Fruit fly (Drosophila melanogaster) whole organism, embryonic: ENCODE results near the gene Hsp70Ba.

Source experiments
- CG12391 ChIP-seq: fragments of 200-800 bp; sonication (Bioruptor generic); optimal IDR thresholded peaks from 3 replicates; lab custom pipeline; 2018; ENCODE audit warnings: missing biosample characterization, mild to moderate bottlenecking, missing genetic modification characterization, moderate library complexity
- CG13287 ChIP-seq: fragments of 200-800 bp; sonication (Bioruptor generic); IDR thresholded peaks from 2 replicates; pipeline ENCODE4 v1.3.6; 2022; ENCODE audit warnings: missing biosample characterization, missing genetic modification characterization; ENCODE audit not compliant: partially characterized antibody
- CG13296 ChIP-seq: fragments of 200-800 bp; sonication (Bioruptor generic); optimal IDR thresholded peaks from 3 replicates; lab custom pipeline; 2018; ENCODE audit warnings: missing biosample characterization, mild to moderate bottlenecking, missing genetic modification characterization
- CG14710 ChIP-seq: fragments of 200-800 bp; sonication (Bioruptor generic); optimal IDR thresholded peaks from 3 replicates; lab custom pipeline; 2019; ENCODE audit warnings: missing biosample characterization, mild to moderate bottlenecking, missing genetic modification characterization, moderate library complexity
- CG15011 ChIP-seq: fragments of 200-800 bp; sonication (Bioruptor generic); optimal IDR thresholded peaks from 3 replicates; lab custom pipeline; 2018; ENCODE audit warnings: missing biosample characterization, mild to moderate bottlenecking, missing genetic modification characterization
- CG15514 ChIP-seq: fragments of 200-800 bp; sonication (Bioruptor generic); optimal IDR thresholded peaks from 3 replicates; lab custom pipeline; 2017; ENCODE audit warnings: missing biosample characterization, missing genetic modification characterization, mild to moderate bottlenecking, moderate library complexity, missing genetic modification reagents
- CG1647 ChIP-seq: fragments of 200-800 bp; sonication (Bioruptor generic); optimal IDR thresholded peaks from 3 replicates; lab custom pipeline; 2016; ENCODE audit warnings: missing biosample characterization, missing genetic modification characterization
- CG17361 ChIP-seq: fragments of 200-800 bp; sonication (Bioruptor generic); IDR thresholded peaks from 3 replicates; pipeline ENCODE4 v1.3.6; 2022; ENCODE audit warnings: missing biosample characterization, missing genetic modification characterization
- CG17385 ChIP-seq: fragments of 200-800 bp; sonication (Bioruptor generic); optimal IDR thresholded peaks from 3 replicates; lab custom pipeline; 2018; ENCODE audit warnings: missing biosample characterization, mild to moderate bottlenecking, missing genetic modification characterization
- CG18011 ChIP-seq: fragments of 200-800 bp; sonication (Bioruptor generic); optimal IDR thresholded peaks from 2 replicates; lab custom pipeline; 2017; ENCODE audit warnings: missing biosample characterization, missing genetic modification characterization, mild to moderate bottlenecking, moderate library complexity, missing genotype
- CG18262 ChIP-seq: fragments of 200-800 bp; optimal IDR thresholded peaks from 3 replicates; lab custom pipeline; 2019; ENCODE audit warnings: missing biosample characterization, mild to moderate bottlenecking, missing genetic modification characterization, moderate library complexity
- CG18599 ChIP-seq: fragments of 200-800 bp; sonication (Bioruptor generic); optimal IDR thresholded peaks from 3 replicates; lab custom pipeline; 2017; ENCODE audit warnings: missing biosample characterization, missing genetic modification characterization, mild to moderate bottlenecking, moderate library complexity, missing genetic modification reagents
- CG2120 ChIP-seq: fragments of 200-800 bp; sonication (Bioruptor generic); optimal IDR thresholded peaks from 3 replicates; lab custom pipeline; 2016; ENCODE audit warnings: missing biosample characterization, missing genetic modification characterization
- CG34224 ChIP-seq: fragments of 200-800 bp; sonication (Bioruptor generic); IDR thresholded peaks from 3 replicates; pipeline ENCODE4 v1.3.6; 2022; ENCODE audit warnings: missing biosample characterization, missing genetic modification characterization; ENCODE audit not compliant: partially characterized antibody
- CG34422 ChIP-seq: fragments of 200-800 bp; sonication (Bioruptor generic); IDR thresholded peaks from 3 replicates; pipeline ENCODE4 v1.3.6; 2022; ENCODE audit warnings: missing biosample characterization, missing genetic modification characterization
- CG6765 ChIP-seq: fragments of 200-800 bp; sonication (Bioruptor generic); optimal IDR thresholded peaks from 3 replicates; lab custom pipeline; 2017; ENCODE audit warnings: missing biosample characterization, mild to moderate bottlenecking, missing genetic modification characterization
- CG7987 ChIP-seq: fragments of 200-800 bp; sonication (Bioruptor generic); optimal IDR thresholded peaks from 2 replicates; lab custom pipeline; 2018; ENCODE audit warnings: missing biosample characterization, mild to moderate bottlenecking, missing genetic modification characterization, moderate library complexity
- CTCF ChIP-seq: fragments of 200-800 bp; sonication (Bioruptor generic); optimal IDR thresholded peaks from 2 replicates; lab custom pipeline; 2017; ENCODE audit warnings: missing biosample characterization, mild to moderate bottlenecking, missing genetic modification characterization, moderate library complexity
- Camta ChIP-seq: fragments of 200-800 bp; sonication (Bioruptor generic); optimal IDR thresholded peaks from 2 replicates; lab custom pipeline; 2016; ENCODE audit warnings: missing biosample characterization, missing genetic modification characterization
- Dfd ChIP-seq, 2 experiments: fragments of >200 bp; optimal IDR thresholded peaks; 2 replicates each; lab custom pipeline; 2017; ENCODE audit warnings: missing biosample characterization in 2 of 2, missing genetic modification characterization in 2 of 2
- Dip3 ChIP-seq: fragments of 200-800 bp; sonication (Bioruptor generic); optimal IDR thresholded peaks from 3 replicates; lab custom pipeline; 2016; ENCODE audit warnings: missing biosample characterization, missing genetic modification characterization
- Dll ChIP-seq: fragments of 200-800 bp; sonication (Bioruptor generic); IDR thresholded peaks from 4 replicates; pipeline ENCODE4 v1.3.6; 2022; ENCODE audit warnings: missing biosample characterization, missing genetic modification characterization; ENCODE audit not compliant: partially characterized antibody
- Dp ChIP-seq: fragments of 200-800 bp; sonication (Bioruptor generic); optimal IDR thresholded peaks from 2 replicates; lab custom pipeline; 2018; ENCODE audit warnings: missing biosample characterization, mild to moderate bottlenecking, missing genetic modification characterization, moderate library complexity
- E2f2 ChIP-seq: fragments of 200-800 bp; sonication (Bioruptor generic); IDR thresholded peaks from 2 replicates; pipeline ENCODE4 v1.3.6; 2022; ENCODE audit warnings: missing biosample characterization, missing genetic modification characterization
- Elba2 ChIP-seq: fragments of 200-800 bp; sonication (Bioruptor generic); optimal IDR thresholded peaks from 3 replicates; lab custom pipeline; 2016; ENCODE audit warnings: missing biosample characterization, missing genetic modification characterization
- Fer3 ChIP-seq: fragments of 200-800 bp; sonication (Bioruptor generic); optimal IDR thresholded peaks from 2 replicates; lab custom pipeline; 2018; ENCODE audit warnings: missing biosample characterization, mild to moderate bottlenecking, missing genetic modification characterization, moderate library complexity
- HLH4C ChIP-seq: fragments of 200-800 bp; sonication (Bioruptor generic); IDR thresholded peaks from 3 replicates; pipeline ENCODE4 v1.3.6; 2022; ENCODE audit warnings: missing biosample characterization, missing genetic modification characterization; ENCODE audit not compliant: partially characterized antibody
- Med ChIP-seq: fragments of 200-800 bp; sonication (Bioruptor generic); peaks from one replicate; lab custom pipeline; 2016; ENCODE audit warnings: missing biosample characterization, missing genetic modification characterization, mild to moderate bottlenecking, inconsistent platforms, moderate library complexity
- Mes4 ChIP-seq: fragments of 200-800 bp; sonication (Bioruptor generic); optimal IDR thresholded peaks from 2 replicates; lab custom pipeline; 2016; ENCODE audit warnings: missing biosample characterization, missing genetic modification characterization
- NfI ChIP-seq: fragments of 200-800 bp; sonication (Bioruptor generic); optimal IDR thresholded peaks from 3 replicates; lab custom pipeline; 2018; ENCODE audit warnings: missing biosample characterization, mild to moderate bottlenecking, missing genetic modification characterization, moderate library complexity
- Rx ChIP-seq: fragments of 200-800 bp; sonication (Bioruptor generic); IDR thresholded peaks from 2 replicates; pipeline ENCODE4 v1.3.6; 2022; ENCODE audit warnings: missing biosample characterization, missing genetic modification characterization
- Scr ChIP-seq: fragments of 200-800 bp; sonication (Bioruptor generic); IDR thresholded peaks from 2 replicates; pipeline ENCODE4 v1.3.6; 2022; ENCODE audit warnings: missing biosample characterization, missing genetic modification characterization; ENCODE audit not compliant: partially characterized antibody
- Sin3A ChIP-seq: fragments of >200 bp; optimal IDR thresholded peaks from 2 replicates; lab custom pipeline; 2018
- az2 ChIP-seq: fragments of 200-800 bp; sonication (Bioruptor generic); optimal IDR thresholded peaks from 3 replicates; lab custom pipeline; 2016; ENCODE audit warnings: missing biosample characterization, missing genetic modification characterization
- bab2 ChIP-seq: fragments of 200-800 bp; sonication (Bioruptor generic); optimal IDR thresholded peaks from 2 replicates; lab custom pipeline; 2016; ENCODE audit warnings: missing biosample characterization, missing genetic modification characterization
- chinmo ChIP-seq: fragments of 200-800 bp; sonication (Bioruptor generic); IDR thresholded peaks from 4 replicates; pipeline ENCODE4 v1.3.6; 2022; ENCODE audit warnings: missing biosample characterization, missing genetic modification characterization; ENCODE audit not compliant: partially characterized antibody
- gsb ChIP-seq: fragments of 200-800 bp; sonication (Bioruptor generic); IDR thresholded peaks from 2 replicates; pipeline ENCODE4 v1.3.6; 2022; ENCODE audit warnings: missing biosample characterization, missing genetic modification characterization
- inv ChIP-seq: fragments of 200-800 bp; sonication (Bioruptor generic); IDR thresholded peaks from 2 replicates; pipeline ENCODE4 v1.3.6; 2022; ENCODE audit warnings: missing biosample characterization, missing genetic modification characterization; ENCODE audit not compliant: partially characterized antibody
- lbe ChIP-seq: fragments of 200-800 bp; sonication (Bioruptor generic); optimal IDR thresholded peaks from 2 replicates; lab custom pipeline; 2016; ENCODE audit warnings: missing biosample characterization, mild to moderate bottlenecking, missing genetic modification characterization
- mld ChIP-seq: fragments of 200-800 bp; sonication (Bioruptor generic); IDR thresholded peaks from 3 replicates; pipeline ENCODE4 v1.3.6; 2022; ENCODE audit warnings: missing biosample characterization, missing genetic modification characterization; ENCODE audit not compliant: partially characterized antibody
- nerfin-2 ChIP-seq: fragments of 200-800 bp; sonication (Bioruptor generic); IDR thresholded peaks from 2 replicates; pipeline ENCODE4 v1.3.6; 2022; ENCODE audit warnings: missing biosample characterization, missing genetic modification characterization; ENCODE audit not compliant: partially characterized antibody
- phol ChIP-seq: fragments of 200-800 bp; sonication (Bioruptor generic); optimal IDR thresholded peaks from 3 replicates; lab custom pipeline; 2018; ENCODE audit warnings: missing biosample characterization, mild to moderate bottlenecking, missing genetic modification characterization, moderate library complexity
- rib ChIP-seq: fragments of 200-800 bp; sonication (Bioruptor generic); IDR thresholded peaks from 2 replicates; pipeline ENCODE4 v1.3.6; 2022; ENCODE audit warnings: missing biosample characterization, missing genetic modification characterization
- shn ChIP-seq: fragments of 200-800 bp; sonication (Bioruptor generic); optimal IDR thresholded peaks from 3 replicates; lab custom pipeline; 2016; ENCODE audit warnings: missing biosample characterization, missing genetic modification characterization
- stc ChIP-seq: fragments of 200-800 bp; sonication (Bioruptor generic); IDR thresholded peaks from 2 replicates; pipeline ENCODE4 v1.3.6; 2022; ENCODE audit warnings: missing biosample characterization, missing genetic modification characterization
- stwl ChIP-seq: fragments of 200-800 bp; sonication (Bioruptor generic); optimal IDR thresholded peaks from 3 replicates; lab custom pipeline; 2018; ENCODE audit warnings: missing biosample characterization, mild to moderate bottlenecking, missing genetic modification characterization, moderate library complexity
- tna ChIP-seq: fragments of 200-800 bp; sonication (Bioruptor generic); IDR thresholded peaks from 2 replicates; pipeline ENCODE4 v1.3.6; 2022; ENCODE audit warnings: missing biosample characterization, missing genetic modification characterization; ENCODE audit not compliant: partially characterized antibody
- unc-4 ChIP-seq: fragments of 200-800 bp; sonication (Bioruptor generic); IDR thresholded peaks from 2 replicates; pipeline ENCODE4 v1.3.6; 2022; ENCODE audit warnings: missing biosample characterization, missing genetic modification characterization; ENCODE audit not compliant: partially characterized antibody

The Hsp70Ba gene

dm6 chr3R:12426310-12426653 is 41.3 kb downstream of the Hsp70Ba start, which contains the start of gene NANS:
TSS of gene NANS (plus strand) at chr3R:12426578.
- TF ChIP-seq chinmo (GFP tag; lab: Robert Waterston, UW) = 0 out of 4 replicates have a peak, but pooled peaks have one; percentile 64
- TF ChIP-seq NfI = peak; percentile 8
- TF ChIP-seq CG6765 (GFP tag; lab: Kevin White, UChicago) = peak; percentile 3
- no peak for TF ChIP-seq CG15011
- TF ChIP-seq CG12391 (tag; lab: Kevin White, UChicago) = no peak
- no peak for TF ChIP-seq stc (GFP tag; lab: Robert Waterston, UW)
- TF ChIP-seq tna (GFP tag; lab: Robert Waterston, UW) = 0 out of 2 replicates have a peak, but pooled peaks have one; percentile 31
- 0 out of 2 replicates have a peak, but pooled peaks have one; percentile 27 for TF ChIP-seq unc-4 (GFP tag; lab: Robert Waterston, UW)
- peak; percentile 9 for TF ChIP-seq Fer3 (tag; lab: Kevin White, UChicago)
- peak; percentile 34 for TF ChIP-seq CG15514 (GFP tag; lab: Kevin White, UChicago)
- peak; percentile 5 for TF ChIP-seq CG14710 (tag; lab: Kevin White, UChicago)
- TF ChIP-seq Dll (GFP tag; lab: Robert Waterston, UW) = peak; percentile 44; the same call in 1 of the 4 replicates
- peak; percentile 27 for TF ChIP-seq Dp
- 0 out of 3 replicates have a peak, but pooled peaks have one; percentile 5 for TF ChIP-seq mld (GFP tag; lab: Robert Waterston, UW)
- TF ChIP-seq E2f2 (GFP tag; lab: Robert Waterston, UW) = peak; percentile 57
- TF ChIP-seq inv (GFP tag; lab: Robert Waterston, UW) = 0 out of 2 replicates have a peak, but pooled peaks have one; percentile 4
- no peak for TF ChIP-seq Dip3 (GFP tag; lab: Kevin White, UChicago)
- TF ChIP-seq CG34224 (GFP tag; lab: Robert Waterston, UW) = peak; percentile 65
- TF ChIP-seq Scr (GFP tag; lab: Robert Waterston, UW) = peak; percentile 47; the same call in 1 of the 2 replicates
- TF ChIP-seq CG7987 = no peak
- peak; percentile 18; the same call in 1 of the 2 replicates for TF ChIP-seq CG13287 (GFP tag; lab: Robert Waterston, UW)
- no peak for TF ChIP-seq Rx
- peak; percentile 5 for TF ChIP-seq CG13296
- peak; percentile 38; the same call in 1 of the 2 replicates for TF ChIP-seq nerfin-2 (GFP tag; lab: Robert Waterston, UW)
- peak; percentile 6 for TF ChIP-seq stwl (tag; lab: Kevin White, UChicago)
- TF ChIP-seq CG17385 (GFP tag; lab: Kevin White, UChicago) = peak; percentile 21
- TF ChIP-seq HLH4C = peak; percentile 41; the same call in 1 of the 3 replicates
- TF ChIP-seq CG17361 (GFP tag; lab: Robert Waterston, UW) = peak; percentile 20
- TF ChIP-seq lbe = peak; percentile 17
- TF ChIP-seq, all 482 proteins: peak for 23

DNA sequence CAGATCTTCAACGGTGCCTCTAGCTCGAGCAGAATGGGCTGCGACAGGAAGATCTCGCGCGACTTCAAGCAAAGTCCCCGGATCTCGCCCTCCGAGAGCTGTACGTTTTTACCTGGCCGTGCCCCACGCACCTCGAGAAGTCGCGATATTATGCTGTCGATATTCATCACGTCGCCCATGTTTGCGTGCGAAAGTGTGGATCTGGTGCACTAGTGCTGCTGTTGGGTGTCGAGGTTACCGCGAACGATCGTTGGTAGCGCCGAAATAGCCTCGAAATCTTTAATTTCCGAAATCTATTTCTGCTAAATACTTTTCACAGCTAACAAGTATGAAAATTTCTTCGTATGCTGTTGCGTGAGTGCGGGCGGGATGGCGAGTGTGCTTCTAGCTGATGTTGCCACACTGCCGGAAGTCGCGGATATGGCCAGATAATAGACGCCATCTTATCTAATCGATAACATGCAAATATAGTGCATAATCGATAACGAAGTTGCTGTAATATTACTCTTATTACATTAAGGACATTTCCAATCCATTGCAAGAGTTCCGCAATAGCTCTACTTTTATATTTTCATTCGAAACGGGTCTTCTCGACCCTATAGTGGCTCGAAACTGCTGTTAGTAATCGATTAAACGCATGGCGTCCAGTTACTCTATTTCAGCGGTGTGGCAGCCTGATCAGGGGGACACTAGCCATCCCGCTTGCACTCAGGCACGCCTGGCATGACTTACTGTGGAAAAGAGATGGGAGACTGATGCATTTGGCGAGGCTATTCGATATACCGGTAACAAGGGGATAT is 41.9 kb downstream of the Hsp70Ba start, which contains the start of gene Pp1-87B:
Gene Pp1-87B, minus strand, starts transcription at position 408 of the 800 bp plus-strand sequence.
- TF ChIP-seq bab2 (GFP tag; lab: Kevin White, UChicago) (no peak), Mes4 (no peak), CG1647 (GFP tag; lab: Kevin White, UChicago) (no peak), Med (GFP tag; lab: Kevin White, UChicago) (peak; percentile 76), CG2120 (GFP tag; lab: Kevin White, UChicago) (peak; percentile 7), phol (tag; lab: Kevin White, UChicago) (peak; percentile 100), CTCF (no peak), CG18262 (tag; lab: Kevin White, UChicago) (peak; percentile 34), shn (GFP tag; lab: Kevin White, UChicago) (peak; percentile 26), CG18599 (no peak), CG34422 (GFP tag; lab: Robert Waterston, UW) (peak; percentile 31; the same call in 1 of the 3 replicates), Sin3A (lab: Kevin White, UChicago) (peak; percentile 100), nerfin-2 (GFP tag; lab: Robert Waterston, UW) (no peak), Elba2 (GFP tag; lab: Kevin White, UChicago) (peak; percentile 98), gsb (GFP tag; lab: Robert Waterston, UW) (no peak), rib (GFP tag; lab: Robert Waterston, UW) (no peak), CG18011 (GFP tag; lab: Kevin White, UChicago) (no peak), az2 (GFP tag; lab: Kevin White, UChicago) (no peak), Camta (peak; percentile 13), Dfd (GFP tag; optimal IDR thresholded peaks at IDR 0.05; lab: Kevin White, UChicago) (peak in 1 of 2 experiments; percentile 30)
